Fruit fly (Drosophila melanogaster) whole organism, prepupa: Measurements from ENCODE around the gene Tet.

Source experiments
- CG6854 ChIP-seq: fragments of 200-800 bp; sonication (Bioruptor generic); optimal IDR thresholded peaks from 2 replicates; lab custom pipeline; 2017; ENCODE audit warnings: missing biosample characterization, mild to moderate bottlenecking, missing genetic modification characterization
- OdsH ChIP-seq: fragments of 200-800 bp; sonication (Bioruptor generic); optimal IDR thresholded peaks from 3 replicates; lab custom pipeline; 2016; ENCODE audit warnings: missing biosample characterization, missing genetic modification characterization
- ss ChIP-seq, 2 experiments: fragments of 200-800 bp; sonication (Bioruptor generic); optimal IDR thresholded peaks; 2 replicates in 1 of 2; 3 replicates in 1 of 2; lab custom pipeline; 2017 to 2018; ENCODE audit warnings: mild to moderate bottlenecking in 2 of 2, missing biosample characterization in 2 of 2, missing genetic modification characterization in 2 of 2, moderate library complexity in 1 of 2

dm6 chr3L:2848940-2849339, 30.0 kb downstream of the Tet start:
- TF ChIP-seq OdsH (GFP tag; lab: Kevin White, UChicago) (peak; percentile 24), CG6854 (GFP tag; lab: Kevin White, UChicago) (no peak), ss (GFP tag; optimal IDR thresholded peaks at IDR 0.05; lab: Kevin White, UChicago) (peak; percentile 51 to 63)
